Worm (Caenorhabditis elegans) whole organism, L1 larva: Measurements from ENCODE around the gene nhr-27.

ENCODE experiments used
- C16A3.4 ChIP-seq: fragments of 150-350 bp; optimal IDR thresholded peaks from 2 replicates; lab custom pipeline; 2014; ENCODE audit warnings: missing biosample characterization, missing genetic modification characterization
- C34B4.2 ChIP-seq: sonication (generic microtip); optimal IDR thresholded peaks from 2 replicates; lab custom pipeline; 2017; ENCODE audit warnings: mild to moderate bottlenecking, missing genetic modification characterization, missing compliant biosample characterization
- F16B12.6 ChIP-seq: fragments of 150-350 bp; optimal IDR thresholded peaks from 2 replicates; lab custom pipeline; 2014; ENCODE audit warnings: missing biosample characterization, missing genetic modification characterization
- aha-1 ChIP-seq: fragments of 150-350 bp; optimal IDR thresholded peaks from 2 replicates; lab custom pipeline; 2014; ENCODE audit warnings: missing biosample characterization, missing genetic modification characterization
- alr-1 ChIP-seq: fragments of 200-800 bp; sonication (Bioruptor generic); optimal IDR thresholded peaks from 2 replicates; lab custom pipeline; 2018; ENCODE audit warnings: borderline replicate concordance, mild to moderate bottlenecking, missing genetic modification characterization, missing compliant biosample characterization
- ama-1 ChIP-seq: fragments of 150-350 bp; optimal IDR thresholded peaks from 2 replicates; lab custom pipeline; 2014
- blmp-1 ChIP-seq: fragments of 150-350 bp; optimal IDR thresholded peaks from 2 replicates; lab custom pipeline; 2014; ENCODE audit warnings: missing biosample characterization, missing genetic modification characterization
- ceh-90 ChIP-seq: sonication (generic microtip); optimal IDR thresholded peaks from 2 replicates; lab custom pipeline; 2016; ENCODE audit warnings: missing genetic modification characterization, missing compliant biosample characterization
- dpl-1 ChIP-seq, 3 experiments: fragments of 150-350 bp in 2 of 3; sonication (generic microtip) in 1 of 3; optimal IDR thresholded peaks; 2 replicates each; lab custom pipeline; 2014 to 2017; ENCODE audit warnings: missing biosample characterization in 3 of 3, missing genetic modification characterization in 3 of 3, missing genetic modification reagents in 3 of 3
- dsc-1 ChIP-seq: sonication (generic microtip); optimal IDR thresholded peaks from 2 replicates; lab custom pipeline; 2016; ENCODE audit warnings: mild to moderate bottlenecking, missing genetic modification characterization, missing compliant biosample characterization
- egl-27 ChIP-seq, 2 experiments: fragments of 150-350 bp in 1 of 2; sonication (generic microtip); optimal IDR thresholded peaks; 3 replicates each; lab custom pipeline; 2017 to 2018; ENCODE audit warnings: missing biosample characterization in 2 of 2, missing genetic modification characterization in 2 of 2, missing genetic modification reagents in 2 of 2
- elt-2 ChIP-seq: sonication (generic microtip); optimal IDR thresholded peaks from 2 replicates; lab custom pipeline; 2016; ENCODE audit warnings: missing genetic modification characterization, mild to moderate bottlenecking, inconsistent platforms, missing compliant biosample characterization, missing genetic modification reagents
- fkh-10 ChIP-seq: sonication (generic microtip); optimal IDR thresholded peaks from 2 replicates; lab custom pipeline; 2017; ENCODE audit warnings: missing biosample characterization, missing genetic modification reagents, missing genetic modification characterization
- fkh-4 ChIP-seq: sonication (generic microtip); optimal IDR thresholded peaks from 2 replicates; lab custom pipeline; 2016; ENCODE audit warnings: missing compliant biosample characterization, missing genetic modification characterization, borderline replicate concordance
- fkh-8 ChIP-seq: sonication (generic microtip); optimal IDR thresholded peaks from 2 replicates; lab custom pipeline; 2016; ENCODE audit warnings: mild to moderate bottlenecking, missing genetic modification characterization, missing compliant biosample characterization
- fos-1 ChIP-seq: fragments of 150-350 bp; optimal IDR thresholded peaks from 2 replicates; lab custom pipeline; 2014; ENCODE audit warnings: missing biosample characterization, missing genetic modification characterization
- hlh-17 ChIP-seq: fragments of 200-800 bp; sonication (Bioruptor generic); optimal IDR thresholded peaks from 2 replicates; lab custom pipeline; 2018; ENCODE audit warnings: missing genetic modification characterization, mild to moderate bottlenecking, missing compliant biosample characterization, moderate library complexity, borderline replicate concordance
- hpl-2 ChIP-seq: fragments of 150-350 bp; optimal IDR thresholded peaks from 2 replicates; lab custom pipeline; 2014; ENCODE audit warnings: missing biosample characterization, missing genetic modification reagents, missing genetic modification characterization
- irx-1 ChIP-seq: sonication (generic microtip); optimal IDR thresholded peaks from 2 replicates; lab custom pipeline; 2016; ENCODE audit warnings: missing genetic modification characterization, missing compliant biosample characterization
- jun-1 ChIP-seq: fragments of 150-350 bp; optimal IDR thresholded peaks from 2 replicates; lab custom pipeline; 2014; ENCODE audit warnings: missing biosample characterization, missing genetic modification reagents, missing genetic modification characterization
- lin-14 ChIP-seq: fragments of 200-800 bp; sonication (Bioruptor generic); optimal IDR thresholded peaks from 2 replicates; lab custom pipeline; 2018; ENCODE audit warnings: mild to moderate bottlenecking, missing genetic modification characterization, moderate library complexity, missing compliant biosample characterization
- lin-35 ChIP-seq, 2 experiments: fragments of 150-350 bp; optimal IDR thresholded peaks; 2 replicates each; lab custom pipeline; 2014; ENCODE audit warnings: missing biosample characterization in 2 of 2, missing genetic modification characterization in 2 of 2, missing genetic modification reagents in 2 of 2
- lir-3 ChIP-seq: sonication (generic microtip); optimal IDR thresholded peaks from 2 replicates; lab custom pipeline; 2016; ENCODE audit warnings: mild to moderate bottlenecking, missing genetic modification characterization, moderate library complexity, missing compliant biosample characterization; ENCODE audit not compliant: poor library complexity
- mab-9 ChIP-seq: fragments of 200-800 bp; sonication (Bioruptor generic); IDR thresholded peaks from 2 replicates; pipeline ENCODE4 v1.3.6; 2022; ENCODE audit warnings: missing genetic modification reagents, missing genetic modification characterization, missing compliant biosample characterization
- mdl-1 ChIP-seq, 2 experiments: fragments of 150-350 bp; optimal IDR thresholded peaks; 2 replicates each; lab custom pipeline; 2014 to 2017; ENCODE audit warnings: missing biosample characterization in 2 of 2, missing genetic modification characterization in 2 of 2, inconsistent platforms in 1 of 2
- mef-2 ChIP-seq: fragments of 150-350 bp; optimal IDR thresholded peaks from 2 replicates; lab custom pipeline; 2014; ENCODE audit warnings: missing biosample characterization, missing genetic modification characterization
- mep-1 ChIP-seq: fragments of 150-350 bp; optimal IDR thresholded peaks from 2 replicates; lab custom pipeline; 2014; ENCODE audit warnings: missing biosample characterization, missing genetic modification characterization
- nhr-12 ChIP-seq: sonication (generic microtip); optimal IDR thresholded peaks from 2 replicates; lab custom pipeline; 2017; ENCODE audit warnings: missing biosample characterization, missing genetic modification characterization
- nhr-28 ChIP-seq: fragments of 150-350 bp; optimal IDR thresholded peaks from 2 replicates; lab custom pipeline; 2014; ENCODE audit warnings: missing biosample characterization, missing genetic modification characterization
- nhr-47 ChIP-seq: sonication (generic microtip); optimal IDR thresholded peaks from 2 replicates; lab custom pipeline; 2016; ENCODE audit warnings: mild to moderate bottlenecking, missing genetic modification characterization, moderate library complexity, missing compliant biosample characterization
- nhr-71 ChIP-seq: sonication (generic microtip); optimal IDR thresholded peaks from 2 replicates; lab custom pipeline; 2016; ENCODE audit warnings: mild to moderate bottlenecking, missing genetic modification characterization, moderate library complexity, missing compliant biosample characterization
- nhr-76 ChIP-seq: sonication (generic microtip); optimal IDR thresholded peaks from 2 replicates; lab custom pipeline; 2017; ENCODE audit warnings: missing biosample characterization, missing genetic modification characterization
- nhr-77 ChIP-seq: fragments of 150-350 bp; optimal IDR thresholded peaks from 2 replicates; lab custom pipeline; 2014; ENCODE audit warnings: missing biosample characterization, missing genetic modification characterization
- nhr-85 ChIP-seq: sonication (generic microtip); peaks from one replicate; lab custom pipeline; 2016; ENCODE audit warnings: missing genetic modification characterization, inconsistent platforms, missing compliant biosample characterization
- nhr-90 ChIP-seq: sonication (generic microtip); optimal IDR thresholded peaks from 2 replicates; lab custom pipeline; 2016; ENCODE audit warnings: mild to moderate bottlenecking, missing genetic modification characterization, missing compliant biosample characterization; ENCODE audit not compliant: poor library complexity
- pag-3 ChIP-seq: sonication (generic microtip); optimal IDR thresholded peaks from 2 replicates; lab custom pipeline; 2017; ENCODE audit warnings: missing genetic modification characterization, mild to moderate bottlenecking, missing compliant biosample characterization, antibody characterized with exemption, borderline replicate concordance; ENCODE audit not compliant: insufficient read depth
- pax-3 ChIP-seq: fragments of 200-800 bp; sonication (Bioruptor generic); optimal IDR thresholded peaks from 2 replicates; lab custom pipeline; 2018; ENCODE audit warnings: mild to moderate bottlenecking, missing genetic modification characterization, moderate library complexity, missing compliant biosample characterization
- rnt-1 ChIP-seq: sonication (generic microtip); optimal IDR thresholded peaks from 2 replicates; lab custom pipeline; 2016; ENCODE audit warnings: mild to moderate bottlenecking, missing genetic modification characterization, moderate library complexity, missing compliant biosample characterization
- skn-1 ChIP-seq: fragments of 150-350 bp; optimal IDR thresholded peaks from 2 replicates; lab custom pipeline; 2014; ENCODE audit warnings: missing biosample characterization, missing genetic modification characterization
- snpc-4 ChIP-seq: fragments of 150-350 bp; optimal IDR thresholded peaks from 2 replicates; lab custom pipeline; 2014; ENCODE audit warnings: missing biosample characterization, missing genetic modification characterization
- snu-23 ChIP-seq: sonication (generic microtip); optimal IDR thresholded peaks from 2 replicates; lab custom pipeline; 2016; ENCODE audit warnings: missing genetic modification characterization, missing compliant biosample characterization
- sox-4 ChIP-seq: sonication (generic microtip); optimal IDR thresholded peaks from 2 replicates; lab custom pipeline; 2016; ENCODE audit warnings: missing genetic modification characterization, missing compliant biosample characterization
- tbx-2 ChIP-seq: sonication (generic microtip); optimal IDR thresholded peaks from 2 replicates; lab custom pipeline; 2016; ENCODE audit warnings: missing genetic modification characterization, missing compliant biosample characterization
- tlp-1 ChIP-seq: fragments of 150-350 bp; optimal IDR thresholded peaks from 2 replicates; lab custom pipeline; 2014; ENCODE audit warnings: missing biosample characterization, missing genetic modification characterization
- unc-130 ChIP-seq: fragments of 150-350 bp; optimal IDR thresholded peaks from 2 replicates; lab custom pipeline; 2017; ENCODE audit warnings: missing biosample characterization, missing genetic modification characterization, inconsistent platforms
- vab-15 ChIP-seq: sonication (generic microtip); optimal IDR thresholded peaks from 2 replicates; lab custom pipeline; 2017; ENCODE audit warnings: missing genotype, mild to moderate bottlenecking, missing genetic modification characterization, missing compliant biosample characterization
- xbp-1 ChIP-seq: sonication (generic microtip); optimal IDR thresholded peaks from 2 replicates; lab custom pipeline; 2016; ENCODE audit warnings: missing genetic modification characterization, missing compliant biosample characterization
- zag-1 ChIP-seq: fragments of 150-350 bp; optimal IDR thresholded peaks from 2 replicates; lab custom pipeline; 2014; ENCODE audit warnings: missing biosample characterization, missing genetic modification characterization

nhr-27 gene

DNA sequence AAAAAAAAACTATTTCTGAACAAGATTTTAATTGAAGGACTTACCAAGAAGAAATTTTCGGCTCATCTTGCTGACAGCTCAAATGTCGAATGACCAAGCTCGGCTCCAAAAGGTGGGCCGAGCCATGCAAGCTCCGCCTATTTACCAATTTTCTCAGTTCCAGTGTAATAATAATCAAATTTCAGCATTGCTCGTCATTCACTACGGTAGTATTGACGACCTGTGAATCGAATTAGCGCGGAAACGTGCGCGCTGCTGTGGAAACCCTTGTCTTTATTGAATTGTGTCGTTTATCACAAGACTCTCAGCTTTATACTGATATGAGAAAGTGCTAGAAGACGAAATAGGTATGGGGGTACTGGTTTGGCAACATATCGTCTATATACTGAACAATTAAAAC is 144.6 kb downstream of the nhr-27 start, which contains the start of gene nlp-76 (continued):
- TF ChIP-seq dsc-1 (tag; lab: Kevin White, UChicago): no peak
- no peak for TF ChIP-seq alr-1 (tag; lab: Kevin White, UChicago)
- no peak for TF ChIP-seq fkh-10 (GFP tag; lab: Kevin White, UChicago)
- TF ChIP-seq, all 84 proteins: peak for 11

- no peak for TF ChIP-seq nhr-71 (tag; lab: Kevin White, UChicago)
- no peak for TF ChIP-seq sox-4 (tag; lab: Kevin White, UChicago)
- no peak for TF ChIP-seq fkh-10 (GFP tag; lab: Kevin White, UChicago)
- peak; percentile 25 for TF ChIP-seq C16A3.4
- TF ChIP-seq tbx-2 (tag; lab: Kevin White, UChicago): no peak
- TF ChIP-seq ama-1 (lab: Kevin White, UChicago): no peak
- TF ChIP-seq nhr-90 (tag; lab: Kevin White, UChicago): peak; percentile 10
- TF ChIP-seq F16B12.6: no peak
- no peak for TF ChIP-seq mef-2 (tag; lab: Kevin White, UChicago)
- no peak for TF ChIP-seq mab-9 (GFP tag; lab: Robert Waterston, UW)
- TF ChIP-seq ceh-90 (tag; lab: Kevin White, UChicago): no peak
These were observed 145.0 kb downstream of the nhr-27 start for ce11 chrX:12663114-12663513.

ce11 chrX:12661091-12661526 is 147.0 kb downstream of the nhr-27 start:
- TF ChIP-seq tlp-1 (tag; lab: Kevin White, UChicago) (no peak), vab-15 (tag; lab: Kevin White, UChicago) (no peak), elt-2 (tag; lab: Kevin White, UChicago) (peak; percentile 36), egl-27 (tag; optimal IDR thresholded peaks at IDR 0.05; lab: Kevin White, UChicago) (no peak), zag-1 (tag; lab: Kevin White, UChicago) (no peak), F16B12.6 (no peak), jun-1 (tag; lab: Kevin White, UChicago) (no peak), hpl-2 (GFP tag; lab: Kevin White, UChicago) (no peak), nhr-47 (tag; lab: Kevin White, UChicago) (peak; percentile 67), nhr-85 (tag; lab: Kevin White, UChicago) (peak; percentile 65), pag-3 (no peak), mep-1 (peak; percentile 48), skn-1 (peak; percentile 39), sox-4 (tag; lab: Kevin White, UChicago) (no peak), dpl-1 (GFP tag; optimal IDR thresholded peaks at IDR 0.05; lab: Kevin White, UChicago) (no peak), nhr-77 (tag; lab: Kevin White, UChicago) (peak; percentile 48), ceh-90 (tag; lab: Kevin White, UChicago) (no peak), lin-35 (GFP tag; optimal IDR thresholded peaks at IDR 0.05; lab: Kevin White, UChicago) (peak in 1 of 2 experiments; percentile 73), blmp-1 (tag; lab: Kevin White, UChicago) (peak; percentile 23), lir-3 (tag; lab: Kevin White, UChicago) (peak; percentile 38), C34B4.2 (tag; lab: Kevin White, UChicago) (no peak), aha-1 (tag; lab: Kevin White, UChicago) (no peak), C16A3.4 (peak; percentile 69), fkh-8 (tag; lab: Kevin White, UChicago) (no peak), snpc-4 (no peak), mdl-1 (tag; optimal IDR thresholded peaks at IDR 0.05; lab: Kevin White, UChicago) (peak in 1 of 2 experiments; percentile 80), unc-130 (tag; lab: Kevin White, UChicago) (peak; percentile 13), lin-14 (GFP tag; lab: Kevin White, UChicago) (peak; percentile 52), fos-1 (tag; lab: Kevin White, UChicago) (no peak), hlh-17 (GFP tag; lab: Kevin White, UChicago) (no peak), alr-1 (tag; lab: Kevin White, UChicago) (no peak), nhr-28 (tag; lab: Kevin White, UChicago) (no peak), pax-3 (tag; lab: Kevin White, UChicago) (no peak), mef-2 (tag; lab: Kevin White, UChicago) (no peak), nhr-12 (no peak), irx-1 (tag; lab: Kevin White, UChicago) (no peak), snu-23 (GFP tag; lab: Kevin White, UChicago) (peak; percentile 69), fkh-4 (tag; lab: Kevin White, UChicago) (no peak), xbp-1 (tag; lab: Kevin White, UChicago) (peak; percentile 26), rnt-1 (tag; lab: Kevin White, UChicago) (peak; percentile 71), nhr-76 (no peak), nhr-71 (tag; lab: Kevin White, UChicago) (peak; percentile 61)
